Fruit fly (Drosophila melanogaster) whole organism, embryonic: ENCODE data around the gene CG31542.

ENCODE experiments used
- CG10274 ChIP-seq: fragments of 200-800 bp; sonication (Bioruptor generic); optimal IDR thresholded peaks from 3 replicates; lab custom pipeline; 2017; ENCODE audit warnings: missing biosample characterization, mild to moderate bottlenecking, missing genetic modification characterization
- CG10543 ChIP-seq: fragments of 200-800 bp; sonication (Bioruptor generic); optimal IDR thresholded peaks from 3 replicates; lab custom pipeline; 2017; ENCODE audit warnings: missing biosample characterization, mild to moderate bottlenecking, missing genetic modification characterization, moderate library complexity
- CG10959 ChIP-seq: fragments of 200-800 bp; sonication (Bioruptor generic); IDR thresholded peaks from 2 replicates; pipeline ENCODE4 v1.3.6; 2022; ENCODE audit warnings: missing biosample characterization, missing genetic modification characterization
- CG11456 ChIP-seq: fragments of 200-800 bp; sonication (Bioruptor generic); IDR thresholded peaks from 3 replicates; pipeline ENCODE4 v1.3.6; 2022; ENCODE audit warnings: missing biosample characterization, missing genetic modification characterization
- CG11723 ChIP-seq: fragments of 200-800 bp; sonication (Bioruptor generic); optimal IDR thresholded peaks from 2 replicates; lab custom pipeline; 2017; ENCODE audit warnings: missing biosample characterization, mild to moderate bottlenecking, missing genetic modification characterization
- CG12391 ChIP-seq: fragments of 200-800 bp; sonication (Bioruptor generic); optimal IDR thresholded peaks from 3 replicates; lab custom pipeline; 2018; ENCODE audit warnings: missing biosample characterization, mild to moderate bottlenecking, missing genetic modification characterization, moderate library complexity
- CG12659 ChIP-seq: fragments of 200-800 bp; sonication (Bioruptor generic); optimal IDR thresholded peaks from 3 replicates; lab custom pipeline; 2017; ENCODE audit warnings: mild to moderate bottlenecking, missing biosample characterization, missing genetic modification reagents, missing genetic modification characterization
- CG12744 ChIP-seq: fragments of 200-800 bp; sonication (Bioruptor generic); optimal IDR thresholded peaks from 2 replicates; lab custom pipeline; 2016; ENCODE audit warnings: missing biosample characterization, missing genetic modification characterization
- CG12942 ChIP-seq: fragments of 200-800 bp; sonication (Bioruptor generic); optimal IDR thresholded peaks from 3 replicates; lab custom pipeline; 2016; ENCODE audit warnings: missing biosample characterization, missing genetic modification characterization
- CG15479 ChIP-seq: fragments of 200-800 bp; sonication (Bioruptor generic); optimal IDR thresholded peaks from 3 replicates; lab custom pipeline; 2019; ENCODE audit warnings: missing biosample characterization, mild to moderate bottlenecking, missing genetic modification characterization, moderate library complexity
- CG1647 ChIP-seq: fragments of 200-800 bp; sonication (Bioruptor generic); optimal IDR thresholded peaks from 3 replicates; lab custom pipeline; 2016; ENCODE audit warnings: missing biosample characterization, missing genetic modification characterization
- CG18262 ChIP-seq: fragments of 200-800 bp; optimal IDR thresholded peaks from 3 replicates; lab custom pipeline; 2019; ENCODE audit warnings: missing biosample characterization, mild to moderate bottlenecking, missing genetic modification characterization, moderate library complexity
- CG2199 ChIP-seq: fragments of 200-800 bp; sonication (Bioruptor generic); IDR thresholded peaks from 3 replicates; pipeline ENCODE4 v1.3.6; 2022; ENCODE audit warnings: missing biosample characterization, missing genetic modification characterization
- CG3407 ChIP-seq: fragments of 200-800 bp; sonication (Bioruptor generic); optimal IDR thresholded peaks from 2 replicates; lab custom pipeline; 2018; ENCODE audit warnings: missing biosample characterization, mild to moderate bottlenecking, missing genetic modification characterization
- CG34224 ChIP-seq: fragments of 200-800 bp; sonication (Bioruptor generic); IDR thresholded peaks from 3 replicates; pipeline ENCODE4 v1.3.6; 2022; ENCODE audit warnings: missing biosample characterization, missing genetic modification characterization; ENCODE audit not compliant: partially characterized antibody
- CG34422 ChIP-seq: fragments of 200-800 bp; sonication (Bioruptor generic); IDR thresholded peaks from 3 replicates; pipeline ENCODE4 v1.3.6; 2022; ENCODE audit warnings: missing biosample characterization, missing genetic modification characterization
- CG3995 ChIP-seq: fragments of 200-800 bp; sonication (Bioruptor generic); optimal IDR thresholded peaks from 3 replicates; lab custom pipeline; 2016; ENCODE audit warnings: missing biosample characterization, missing genetic modification characterization
- CG4360 ChIP-seq: fragments of 200-800 bp; sonication (Bioruptor generic); IDR thresholded peaks from 2 replicates; pipeline ENCODE4 v1.3.6; 2022; ENCODE audit warnings: missing biosample characterization, missing genetic modification characterization
- CG6683 ChIP-seq: fragments of 200-800 bp; sonication (Bioruptor generic); optimal IDR thresholded peaks from 2 replicates; lab custom pipeline; 2017; ENCODE audit warnings: missing biosample characterization, mild to moderate bottlenecking, missing genetic modification characterization, missing genetic modification reagents
- CG8478 ChIP-seq: fragments of >200 bp; optimal IDR thresholded peaks from 2 replicates; lab custom pipeline; 2018
- CG9932 ChIP-seq: fragments of 200-800 bp; sonication (Bioruptor generic); IDR thresholded peaks from 2 replicates; pipeline ENCODE4 v1.3.6; 2022; ENCODE audit warnings: missing biosample characterization, missing genetic modification characterization
- CHES-1-like ChIP-seq: fragments of 200-800 bp; sonication (Bioruptor generic); optimal IDR thresholded peaks from 2 replicates; lab custom pipeline; 2016; ENCODE audit warnings: missing biosample characterization, missing genetic modification characterization
- Hmr ChIP-seq: fragments of 200-800 bp; sonication (Bioruptor generic); optimal IDR thresholded peaks from 3 replicates; lab custom pipeline; 2017; ENCODE audit warnings: mild to moderate bottlenecking, missing biosample characterization, missing genetic modification reagents, missing genetic modification characterization
- Hr3 ChIP-seq: fragments of 200-800 bp; sonication (Bioruptor generic); optimal IDR thresholded peaks from 3 replicates; lab custom pipeline; 2016; ENCODE audit warnings: missing biosample characterization, missing genetic modification characterization
- Mad ChIP-seq: fragments of 200-800 bp; sonication (Bioruptor generic); optimal IDR thresholded peaks from 2 replicates; lab custom pipeline; 2016; ENCODE audit warnings: missing biosample characterization, missing genetic modification characterization
- NC2β ChIP-seq: fragments of 200-800 bp; sonication (Bioruptor generic); optimal IDR thresholded peaks from 2 replicates; lab custom pipeline; 2016; ENCODE audit warnings: missing biosample characterization, missing genetic modification characterization
- NfI ChIP-seq: fragments of 200-800 bp; sonication (Bioruptor generic); optimal IDR thresholded peaks from 3 replicates; lab custom pipeline; 2018; ENCODE audit warnings: missing biosample characterization, mild to moderate bottlenecking, missing genetic modification characterization, moderate library complexity
- PHDP ChIP-seq: fragments of 200-800 bp; sonication (Bioruptor generic); optimal IDR thresholded peaks from 3 replicates; lab custom pipeline; 2018; ENCODE audit warnings: missing biosample characterization, mild to moderate bottlenecking, missing genetic modification characterization, moderate library complexity
- TFAM ChIP-seq: fragments of 200-800 bp; sonication (Bioruptor generic); optimal IDR thresholded peaks from 2 replicates; lab custom pipeline; 2017; ENCODE audit warnings: missing biosample characterization, missing genetic modification characterization, inconsistent platforms
- Taf1 ChIP-seq: fragments of 200-800 bp; sonication (Bioruptor generic); IDR thresholded peaks from 2 replicates; pipeline ENCODE4 v1.3.6; 2022; ENCODE audit warnings: missing biosample characterization, missing genetic modification characterization
- Tbp ChIP-seq: fragments of >200 bp; optimal IDR thresholded peaks from 2 replicates; lab custom pipeline; 2018; ENCODE audit warnings: missing biosample characterization, missing genetic modification characterization
- abd-A ChIP-seq: fragments of 200-800 bp; sonication (Bioruptor generic); optimal IDR thresholded peaks from 3 replicates; lab custom pipeline; 2019; ENCODE audit warnings: missing biosample characterization, mild to moderate bottlenecking, missing genetic modification characterization, moderate library complexity
- en ChIP-seq: fragments of 200-800 bp; sonication (Bioruptor generic); optimal IDR thresholded peaks from 2 replicates; lab custom pipeline; 2016; ENCODE audit warnings: missing biosample characterization, missing genetic modification characterization
- ewg ChIP-seq: fragments of 200-800 bp; sonication (Bioruptor generic); optimal IDR thresholded peaks from 3 replicates; lab custom pipeline; 2017; ENCODE audit warnings: mild to moderate bottlenecking, missing biosample characterization, missing genetic modification reagents, missing genetic modification characterization
- fd102C ChIP-seq: fragments of 200-800 bp; sonication (Bioruptor generic); optimal IDR thresholded peaks from 2 replicates; lab custom pipeline; 2018; ENCODE audit warnings: missing biosample characterization, mild to moderate bottlenecking, missing genetic modification characterization, moderate library complexity
- fd64A ChIP-seq: fragments of 200-800 bp; sonication (Bioruptor generic); optimal IDR thresholded peaks from 3 replicates; lab custom pipeline; 2018; ENCODE audit warnings: missing biosample characterization, mild to moderate bottlenecking, missing genetic modification characterization
- fru ChIP-seq: fragments of >200 bp; optimal IDR thresholded peaks from 2 replicates; lab custom pipeline; 2017
- grn ChIP-seq: fragments of 200-800 bp; sonication (Bioruptor generic); optimal IDR thresholded peaks from 3 replicates; lab custom pipeline; 2017; ENCODE audit warnings: missing biosample characterization, missing genetic modification characterization
- h ChIP-seq: fragments of >200 bp; optimal IDR thresholded peaks from 2 replicates; lab custom pipeline; 2017
- ind ChIP-seq: fragments of 200-800 bp; sonication (Bioruptor generic); optimal IDR thresholded peaks from 3 replicates; lab custom pipeline; 2016; ENCODE audit warnings: missing biosample characterization, missing genetic modification characterization
- klu ChIP-seq: fragments of 200-800 bp; sonication (Bioruptor generic); IDR thresholded peaks from 2 replicates; pipeline ENCODE4 v1.3.6; 2022; ENCODE audit warnings: missing biosample characterization, missing genetic modification characterization
- lbe ChIP-seq: fragments of 200-800 bp; sonication (Bioruptor generic); optimal IDR thresholded peaks from 2 replicates; lab custom pipeline; 2016; ENCODE audit warnings: missing biosample characterization, mild to moderate bottlenecking, missing genetic modification characterization
- odd ChIP-seq: fragments of 200-800 bp; sonication (Bioruptor generic); optimal IDR thresholded peaks from 2 replicates; lab custom pipeline; 2017; ENCODE audit warnings: missing biosample characterization, mild to moderate bottlenecking, missing genetic modification characterization
- onecut ChIP-seq: fragments of 200-800 bp; sonication (Bioruptor generic); IDR thresholded peaks from 2 replicates; pipeline ENCODE4 v1.3.6; 2022; ENCODE audit warnings: missing biosample characterization, missing genetic modification characterization
- prd ChIP-seq, 3 experiments: fragments of >200 bp in 2 of 3; fragments of 200-800 bp in 1 of 3; sonication (Bioruptor generic) in 1 of 3; optimal IDR thresholded peaks in 2 of 3; IDR thresholded peaks in 1 of 3; 2 replicates in 2 of 3; 3 replicates in 1 of 3; pipeline versions ENCODE4 v1.3.6 to Lab custom; 2017 to 2022; ENCODE audit warnings: missing biosample characterization in 1 of 3, missing genetic modification characterization in 1 of 3
- ranshi ChIP-seq: fragments of 200-800 bp; sonication (Bioruptor generic); IDR thresholded peaks from 2 replicates; pipeline ENCODE4 v1.3.6; 2022; ENCODE audit warnings: missing biosample characterization, missing genetic modification characterization
- slp2 ChIP-seq: fragments of 200-800 bp; sonication (Bioruptor generic); optimal IDR thresholded peaks from 2 replicates; lab custom pipeline; 2016; ENCODE audit warnings: missing biosample characterization, missing genetic modification characterization
- tll ChIP-seq, 2 experiments: fragments of 200-800 bp in 1 of 2; fragments of >200 bp in 1 of 2; sonication (Bioruptor generic) in 1 of 2; optimal IDR thresholded peaks; 2 replicates each; lab custom pipeline; 2017 to 2019; ENCODE audit warnings: missing biosample characterization in 2 of 2, missing genetic modification characterization in 2 of 2, mild to moderate bottlenecking in 1 of 2, moderate library complexity in 1 of 2
- tx ChIP-seq: fragments of 200-800 bp; sonication (Bioruptor generic); optimal IDR thresholded peaks from 2 replicates; lab custom pipeline; 2016; ENCODE audit warnings: missing biosample characterization, missing genetic modification characterization
- wdn ChIP-seq: fragments of 200-800 bp; sonication (Bioruptor generic); IDR thresholded peaks from 2 replicates; pipeline ENCODE4 v1.3.6; 2022; ENCODE audit warnings: missing biosample characterization, missing genetic modification characterization
- zfh1 ChIP-seq: fragments of 200-800 bp; sonication (Bioruptor generic); IDR thresholded peaks from 3 replicates; pipeline ENCODE4 v1.3.6; 2022; ENCODE audit warnings: missing biosample characterization, missing genetic modification characterization

CG31542 gene

DNA sequence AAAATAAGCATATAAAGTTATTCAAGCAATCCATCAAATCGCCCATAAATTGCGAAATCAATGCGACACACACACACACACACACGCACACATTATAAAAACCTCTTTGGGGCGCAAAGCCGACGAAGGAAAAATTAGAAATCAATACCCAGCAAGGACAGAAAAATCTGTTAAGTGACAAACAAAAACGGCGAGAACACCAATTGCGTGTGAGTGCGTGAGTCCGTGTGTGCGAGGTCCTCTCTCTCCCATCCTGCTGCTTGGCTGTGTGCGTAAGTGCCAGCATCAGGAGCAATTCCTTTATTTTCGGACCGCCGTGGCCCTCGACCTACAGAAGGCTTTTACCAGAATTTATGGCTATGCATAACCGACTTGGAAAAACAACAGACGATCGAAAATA, 43.0 kb downstream of the CG31542 start, which contains the start of gene Orco:
TSS of gene Orco (minus strand) at position 101 of the 400 bp plus-strand sequence.
- no peak for TF ChIP-seq CG1647 (GFP tag; lab: Kevin White, UChicago)
- no peak for TF ChIP-seq en
- TF ChIP-seq wdn, result no peak
- TF ChIP-seq abd-A (tag; lab: Kevin White, UChicago), result peak; percentile 45
- no peak for TF ChIP-seq CG4360 (GFP tag; lab: Robert Waterston, UW)
- peak; percentile 77 for TF ChIP-seq onecut
- TF ChIP-seq CG34422 (GFP tag; lab: Robert Waterston, UW), result 0 out of 3 replicates have a peak, but pooled peaks have one; percentile 24
- no peak for TF ChIP-seq CG34224
- no peak for TF ChIP-seq NC2β (GFP tag; lab: Kevin White, UChicago)
- no peak for TF ChIP-seq prd (optimal IDR thresholded peaks at IDR 0.05; lab: Kevin White, UChicago)
- 0 out of 3 replicates have a peak, but pooled peaks have one; percentile 5 for TF ChIP-seq prd (GFP tag; IDR thresholded peaks at IDR 0.05; lab: Robert Waterston, UW)

DNA sequence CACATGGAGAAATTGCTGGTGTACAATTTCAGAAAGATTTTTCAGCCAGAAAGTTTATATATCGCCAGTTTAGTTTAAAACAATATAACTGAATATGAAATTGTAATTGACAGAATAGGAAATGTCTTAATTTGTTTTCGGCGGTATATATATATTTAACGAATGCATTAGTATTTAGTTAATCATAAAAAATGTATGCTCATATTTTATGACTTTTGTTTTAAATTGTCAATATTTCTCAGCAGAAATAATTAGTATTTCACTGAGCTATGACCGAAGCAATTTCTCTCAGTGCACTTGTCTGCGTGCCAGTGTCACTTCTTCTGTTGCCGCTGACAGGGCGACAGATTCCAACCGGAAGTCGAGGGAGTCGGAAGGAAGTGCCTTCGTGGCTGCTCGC, 43.6 kb downstream of the CG31542 start:
- TF ChIP-seq CG18262 (tag; lab: Kevin White, UChicago) (no peak), odd (GFP tag; lab: Kevin White, UChicago) (no peak), Tbp (no peak), CG6683 (no peak), NfI (GFP tag; lab: Kevin White, UChicago) (peak; percentile 27), CG3407 (no peak), CG12659 (peak; percentile 59), zfh1 (GFP tag; lab: Robert Waterston, UW) (no peak), TFAM (GFP tag; lab: Kevin White, UChicago) (no peak), PHDP (no peak), CHES-1-like (GFP tag; lab: Kevin White, UChicago) (no peak), tll (GFP tag; optimal IDR thresholded peaks at IDR 0.05; lab: Kevin White, UChicago) (no peak), CG10543 (peak; percentile 16), CG15479 (GFP tag; lab: Kevin White, UChicago) (no peak), grn (GFP tag; lab: Kevin White, UChicago) (no peak), tx (GFP tag; lab: Kevin White, UChicago) (no peak), ind (GFP tag; lab: Kevin White, UChicago) (peak; percentile 23), Hmr (GFP tag; lab: Kevin White, UChicago) (peak; percentile 70), CG10274 (no peak), h (lab: Kevin White, UChicago) (no peak), fru (lab: Kevin White, UChicago) (no peak), fd102C (GFP tag; lab: Kevin White, UChicago) (no peak), CG2199 (GFP tag; lab: Robert Waterston, UW) (no peak), CG10959 (no peak), CG9932 (GFP tag; lab: Robert Waterston, UW) (no peak), CG3995 (GFP tag; lab: Kevin White, UChicago) (no peak), lbe (GFP tag; lab: Kevin White, UChicago) (no peak), Taf1 (GFP tag; lab: Robert Waterston, UW) (no peak), slp2 (GFP tag; lab: Kevin White, UChicago) (no peak), CG12744 (GFP tag; lab: Kevin White, UChicago) (no peak), ranshi (GFP tag; lab: Robert Waterston, UW) (peak; percentile 10; the same call in 1 of the 2 replicates), CG12391 (tag; lab: Kevin White, UChicago) (no peak), klu (GFP tag; lab: Robert Waterston, UW) (no peak), CG12942 (no peak), CG11456 (GFP tag; lab: Robert Waterston, UW) (no peak), CG4360 (GFP tag; lab: Robert Waterston, UW) (no peak), CG8478 (lab: Kevin White, UChicago) (no peak), ewg (GFP tag; lab: Kevin White, UChicago) (no peak), Hr3 (GFP tag; lab: Kevin White, UChicago) (peak; percentile 20), fd64A (GFP tag; lab: Kevin White, UChicago) (no peak), Mad (no peak), CG11723 (no peak)
